Worm (Caenorhabditis elegans) whole organism, young adult: ENCODE measurements around the gene Y47D3A.1.
A peak's percentile ranks its signal among the peaks of the same experiment; 100 is the strongest.

Experiments
- B0019.2 ChIP-seq: fragments of 200-800 bp; sonication (Bioruptor generic); conservative IDR thresholded peaks from 2 replicates; pipeline ENCODE4 v1.3.6; 2022; ENCODE audit warnings: missing genetic modification reagents, missing genetic modification characterization, missing compliant biosample characterization
- B0261.1 ChIP-seq: sonication (generic microtip); optimal IDR thresholded peaks from 2 replicates; lab custom pipeline; 2016; ENCODE audit warnings: mild to moderate bottlenecking, missing genetic modification characterization, moderate library complexity, missing compliant biosample characterization
- B0336.3 ChIP-seq: fragments of 200-800 bp; sonication (Bioruptor generic); IDR thresholded peaks from 2 replicates; pipeline ENCODE4 v1.3.6; 2022; ENCODE audit warnings: missing genetic modification characterization, missing compliant biosample characterization
- D2030.7 ChIP-seq: fragments of 200-800 bp; sonication (Bioruptor generic); IDR thresholded peaks from 2 replicates; pipeline ENCODE4 v1.3.6; 2022; ENCODE audit warnings: missing genetic modification reagents, missing genetic modification characterization, missing compliant biosample characterization
- F39B2.1 ChIP-seq: fragments of 200-800 bp; sonication (Bioruptor generic); IDR thresholded peaks from 2 replicates; pipeline ENCODE4 v1.3.6; 2022; ENCODE audit warnings: missing genetic modification reagents, missing genetic modification characterization, missing compliant biosample characterization
- F55B11.4 ChIP-seq: sonication (generic microtip); optimal IDR thresholded peaks from 2 replicates; lab custom pipeline; 2016; ENCODE audit warnings: missing compliant biosample characterization, missing genetic modification characterization, borderline replicate concordance; ENCODE audit not compliant: insufficient read depth
- K11D2.4 ChIP-seq: fragments of 200-800 bp; sonication (Bioruptor generic); IDR thresholded peaks from 2 replicates; pipeline ENCODE4 v1.3.6; 2022; ENCODE audit warnings: missing genetic modification reagents, missing genetic modification characterization, missing compliant biosample characterization
- K12H6.12 ChIP-seq: fragments of 200-800 bp; sonication (Bioruptor generic); optimal IDR thresholded peaks from 2 replicates; lab custom pipeline; 2018; ENCODE audit warnings: mild to moderate bottlenecking, missing genetic modification characterization, missing compliant biosample characterization
- Y53G8AR.9 ChIP-seq: fragments of 200-800 bp; sonication (Bioruptor generic); conservative IDR thresholded peaks from 2 replicates; pipeline ENCODE4 v1.3.6; 2022; ENCODE audit warnings: missing genetic modification reagents, missing genetic modification characterization, missing compliant biosample characterization
- Y56A3A.18 ChIP-seq: fragments of 200-800 bp; sonication (Bioruptor generic); IDR thresholded peaks from 2 replicates; pipeline ENCODE4 v1.3.6; 2022; ENCODE audit warnings: missing genetic modification reagents, missing genetic modification characterization, missing compliant biosample characterization
- akir-1 ChIP-seq: fragments of 200-800 bp; sonication (Bioruptor generic); optimal IDR thresholded peaks from 2 replicates; lab custom pipeline; 2018; ENCODE audit warnings: mild to moderate bottlenecking, missing genetic modification characterization, moderate library complexity, missing compliant biosample characterization
- ama-1 ChIP-seq, 3 experiments: fragments of 150-350 bp in 1 of 3; sonication (generic microtip) in 2 of 3; optimal IDR thresholded peaks; 2 replicates each; lab custom pipeline; 2014 to 2018; ENCODE audit warnings: missing biosample characterization in 2 of 3, missing genetic modification characterization in 2 of 3, missing genetic modification reagents in 2 of 3
- aptf-3 ChIP-seq: fragments of 200-800 bp; sonication (Bioruptor generic); IDR thresholded peaks from 2 replicates; pipeline ENCODE4 v1.3.6; 2022; ENCODE audit warnings: missing genetic modification characterization, missing compliant biosample characterization
- attf-6 ChIP-seq: fragments of 200-800 bp; sonication (Bioruptor generic); IDR thresholded peaks from 2 replicates; pipeline ENCODE4 v1.3.6; 2022; ENCODE audit warnings: missing genetic modification reagents, missing genetic modification characterization, missing compliant biosample characterization
- ceh-79 ChIP-seq: sonication (generic microtip); optimal IDR thresholded peaks from 2 replicates; lab custom pipeline; 2017; ENCODE audit warnings: mild to moderate bottlenecking, missing genetic modification characterization, missing compliant biosample characterization
- ceh-91 ChIP-seq: fragments of 200-800 bp; sonication (Bioruptor generic); IDR thresholded peaks from 2 replicates; pipeline ENCODE4 v1.3.6; 2022; ENCODE audit warnings: missing genetic modification reagents, missing genetic modification characterization, missing compliant biosample characterization
- dox-1 ChIP-seq: fragments of 200-800 bp; sonication (Bioruptor generic); IDR thresholded peaks from 2 replicates; pipeline ENCODE4 v1.3.6; 2022; ENCODE audit warnings: missing genetic modification reagents, missing genetic modification characterization, missing compliant biosample characterization
- dpff-1 ChIP-seq: sonication (generic microtip); optimal IDR thresholded peaks from 2 replicates; lab custom pipeline; 2017; ENCODE audit warnings: mild to moderate bottlenecking, missing genetic modification characterization, missing compliant biosample characterization
- dpl-1 ChIP-seq: fragments of 150-350 bp; optimal IDR thresholded peaks from 2 replicates; lab custom pipeline; 2014; ENCODE audit warnings: missing biosample characterization, missing genetic modification reagents, missing genetic modification characterization
- egl-18 ChIP-seq: fragments of 200-800 bp; sonication (Bioruptor generic); IDR thresholded peaks from 2 replicates; pipeline ENCODE4 v1.3.6; 2022; ENCODE audit warnings: missing genetic modification reagents, missing genetic modification characterization, missing compliant biosample characterization
- ekl-4 ChIP-seq: fragments of 200-800 bp; sonication (Bioruptor generic); IDR thresholded peaks from 2 replicates; pipeline ENCODE4 v1.3.6; 2022; ENCODE audit warnings: missing genetic modification reagents, missing genetic modification characterization, missing compliant biosample characterization
- gei-17 ChIP-seq: fragments of 200-800 bp; sonication (Bioruptor generic); optimal IDR thresholded peaks from 2 replicates; lab custom pipeline; 2018; ENCODE audit warnings: mild to moderate bottlenecking, missing genetic modification characterization, missing compliant biosample characterization
- him-1 ChIP-seq: sonication (generic microtip); optimal IDR thresholded peaks from 2 replicates; lab custom pipeline; 2016; ENCODE audit warnings: missing genotype, missing genetic modification reagents, missing genetic modification characterization, missing compliant biosample characterization
- hlh-12 ChIP-seq: sonication (generic microtip); optimal IDR thresholded peaks from 2 replicates; lab custom pipeline; 2016; ENCODE audit warnings: missing genetic modification characterization, missing compliant biosample characterization
- hlh-26 ChIP-seq: fragments of 200-800 bp; sonication (Bioruptor generic); conservative IDR thresholded peaks from 2 replicates; pipeline ENCODE4 v1.3.6; 2022; ENCODE audit warnings: missing genetic modification reagents, missing genetic modification characterization, missing compliant biosample characterization
- hmg-1.2 ChIP-seq: fragments of 200-800 bp; sonication (Bioruptor generic); IDR thresholded peaks from 2 replicates; pipeline ENCODE4 v1.3.6; 2022; ENCODE audit warnings: missing genetic modification reagents, missing genetic modification characterization, missing compliant biosample characterization
- hsf-1 ChIP-seq: fragments of 200-800 bp; sonication (Bioruptor generic); IDR thresholded peaks from 2 replicates; pipeline ENCODE4 v1.3.6; 2022; ENCODE audit warnings: missing genetic modification reagents, missing genetic modification characterization, missing compliant biosample characterization
- lag-1 ChIP-seq: fragments of 200-800 bp; sonication (Bioruptor generic); IDR thresholded peaks from 2 replicates; pipeline ENCODE4 v1.3.6; 2022; ENCODE audit warnings: missing genetic modification reagents, missing genetic modification characterization, missing compliant biosample characterization
- let-607 ChIP-seq, 2 experiments: fragments of 200-800 bp in 1 of 2; sonication (Bioruptor generic) in 1 of 2; sonication (generic microtip) in 1 of 2; optimal IDR thresholded peaks; 2 replicates each; lab custom pipeline; 2016 to 2018; ENCODE audit warnings: mild to moderate bottlenecking in 2 of 2, missing compliant biosample characterization in 2 of 2, missing genetic modification characterization in 2 of 2, moderate library complexity in 2 of 2, missing genotype in 1 of 2
- lsl-1 ChIP-seq: fragments of 200-800 bp; sonication (Bioruptor generic); optimal IDR thresholded peaks from 2 replicates; lab custom pipeline; 2018; ENCODE audit warnings: mild to moderate bottlenecking, missing genetic modification characterization, moderate library complexity, missing compliant biosample characterization
- lsy-27 ChIP-seq: sonication (generic microtip); optimal IDR thresholded peaks from 2 replicates; lab custom pipeline; 2017; ENCODE audit warnings: missing genetic modification characterization, mild to moderate bottlenecking, missing compliant biosample characterization, antibody characterized with exemption, missing genotype, borderline replicate concordance; ENCODE audit not compliant: insufficient read depth
- madf-6 ChIP-seq: fragments of 200-800 bp; sonication (Bioruptor generic); IDR thresholded peaks from 2 replicates; pipeline ENCODE4 v1.3.6; 2022; ENCODE audit warnings: missing genetic modification reagents, missing genetic modification characterization, missing compliant biosample characterization
- madf-8 ChIP-seq: fragments of 200-800 bp; sonication (Bioruptor generic); conservative IDR thresholded peaks from 2 replicates; pipeline ENCODE4 v1.3.6; 2022; ENCODE audit warnings: missing genetic modification reagents, missing genetic modification characterization, missing compliant biosample characterization
- mcd-1 ChIP-seq: fragments of 200-800 bp; sonication (Bioruptor generic); IDR thresholded peaks from 2 replicates; pipeline ENCODE4 v1.3.6; 2022; ENCODE audit warnings: missing genetic modification reagents, missing genetic modification characterization, missing compliant biosample characterization
- mel-28 ChIP-seq: sonication (generic microtip); optimal IDR thresholded peaks from 2 replicates; lab custom pipeline; 2016; ENCODE audit warnings: borderline replicate concordance, mild to moderate bottlenecking, missing genetic modification characterization, missing compliant biosample characterization
- mxl-1 ChIP-seq: sonication (generic microtip); optimal IDR thresholded peaks from 2 replicates; lab custom pipeline; 2016; ENCODE audit warnings: missing genetic modification characterization, missing compliant biosample characterization
- nfyb-1 ChIP-seq: fragments of 200-800 bp; sonication (Bioruptor generic); IDR thresholded peaks from 2 replicates; pipeline ENCODE4 v1.3.6; 2022; ENCODE audit warnings: missing genetic modification reagents, missing genetic modification characterization, missing compliant biosample characterization
- nhr-27 ChIP-seq: fragments of 200-800 bp; sonication (Bioruptor generic); optimal IDR thresholded peaks from 2 replicates; lab custom pipeline; 2018; ENCODE audit warnings: mild to moderate bottlenecking, missing genetic modification characterization, moderate library complexity, missing compliant biosample characterization
- pha-4 ChIP-seq: fragments of 150-350 bp; sonication (generic microtip); optimal IDR thresholded peaks from 2 replicates; lab custom pipeline; 2014; ENCODE audit warnings: missing biosample characterization, missing genetic modification reagents, missing genetic modification characterization
- rec-8 ChIP-seq, 2 experiments: sonication (generic microtip); optimal IDR thresholded peaks; 2 replicates each; lab custom pipeline; 2016; ENCODE audit warnings: mild to moderate bottlenecking in 2 of 2, missing genetic modification characterization in 2 of 2, missing genetic modification reagents in 2 of 2, missing genotype in 2 of 2, missing biosample characterization in 1 of 2, missing compliant biosample characterization in 1 of 2, moderate library complexity in 1 of 2
- snpc-1.1 ChIP-seq: sonication (generic microtip); optimal IDR thresholded peaks from 2 replicates; lab custom pipeline; 2017; ENCODE audit warnings: missing genetic modification characterization, mild to moderate bottlenecking, missing compliant biosample characterization, antibody characterized with exemption, moderate library complexity, missing genotype, missing genetic modification reagents; ENCODE audit not compliant: insufficient read depth
- snpc-1.3 ChIP-seq: sonication (generic microtip); optimal IDR thresholded peaks from 2 replicates; lab custom pipeline; 2017; ENCODE audit warnings: missing genetic modification characterization, mild to moderate bottlenecking, missing compliant biosample characterization, antibody characterized with exemption, moderate library complexity, missing genotype, missing genetic modification reagents; ENCODE audit not compliant: insufficient read depth
- snpc-3.4 ChIP-seq: sonication (generic microtip); optimal IDR thresholded peaks from 2 replicates; lab custom pipeline; 2017; ENCODE audit warnings: missing genetic modification characterization, mild to moderate bottlenecking, missing compliant biosample characterization, antibody characterized with exemption, moderate library complexity, missing genotype, missing genetic modification reagents
- unc-130 ChIP-seq: sonication (generic microtip); optimal IDR thresholded peaks from 2 replicates; lab custom pipeline; 2016; ENCODE audit warnings: missing genetic modification reagents, missing genetic modification characterization, missing compliant biosample characterization
- zfh-2 ChIP-seq: fragments of 200-800 bp; sonication (Bioruptor generic); conservative IDR thresholded peaks from 2 replicates; pipeline ENCODE4 v1.3.6; 2022; ENCODE audit warnings: missing genetic modification reagents, missing genetic modification characterization, missing compliant biosample characterization
- zim-3 ChIP-seq: sonication (generic microtip); optimal IDR thresholded peaks from 2 replicates; lab custom pipeline; 2017; ENCODE audit warnings: mild to moderate bottlenecking, missing genetic modification characterization, moderate library complexity, missing compliant biosample characterization

The Y47D3A.1 gene

ce11 chrIII:11090112-11090648, 51.5 kb downstream of the Y47D3A.1 start:
- TF ChIP-seq egl-18 (GFP tag; lab: Robert Waterston, UW) (no peak), hmg-1.2 (GFP tag; lab: Robert Waterston, UW) (peak; percentile 93), ceh-79 (tag; lab: Kevin White, UChicago) (no peak), B0336.3 (peak; percentile 64; the same call in 1 of the 2 replicates), pha-4 (no peak), zim-3 (peak; percentile 27), dox-1 (GFP tag; lab: Robert Waterston, UW) (peak; percentile 61), snpc-1.1 (tag; lab: Kevin White, UChicago) (peak; percentile 98), him-1 (tag; lab: Kevin White, UChicago) (peak; percentile 59), D2030.7 (GFP tag; lab: Robert Waterston, UW) (peak; percentile 89), B0261.1 (tag; lab: Kevin White, UChicago) (no peak), hsf-1 (GFP tag; lab: Robert Waterston, UW) (peak; percentile 52), hlh-26 (GFP tag; lab: Robert Waterston, UW) (no peak), unc-130 (GFP tag; lab: Kevin White, UChicago) (peak; percentile 52), F39B2.1 (no peak), aptf-3 (GFP tag; lab: Robert Waterston, UW) (0 out of 2 replicates have a peak, but pooled peaks have one; percentile 41), dpff-1 (peak; percentile 31), madf-6 (peak; percentile 71), Y56A3A.18 (GFP tag; lab: Robert Waterston, UW) (peak; percentile 57; the same call in 1 of the 2 replicates), nhr-27 (tag; lab: Kevin White, UChicago) (no peak), ekl-4 (GFP tag; lab: Robert Waterston, UW) (peak; percentile 71), madf-8 (GFP tag; lab: Robert Waterston, UW) (peak; percentile 56), akir-1 (GFP tag; lab: Kevin White, UChicago) (no peak), lsl-1 (GFP tag; lab: Kevin White, UChicago) (peak; percentile 56), dpl-1 (GFP tag; lab: Kevin White, UChicago) (no peak), let-607 (tag; optimal IDR thresholded peaks at IDR 0.05; lab: Kevin White, UChicago) (no peak), gei-17 (GFP tag; lab: Kevin White, UChicago) (peak; percentile 51), mxl-1 (tag; lab: Kevin White, UChicago) (no peak), nfyb-1 (peak; percentile 68), rec-8 (tag; optimal IDR thresholded peaks at IDR 0.05; lab: Kevin White, UChicago) (peak in 1 of 2 experiments; percentile 4), snpc-3.4 (tag; lab: Kevin White, UChicago) (peak; percentile 97), F55B11.4 (tag; lab: Kevin White, UChicago) (no peak), ama-1 (optimal IDR thresholded peaks at IDR 0.05; lab: Kevin White, UChicago) (peak; percentile 97), ama-1 (GFP tag; optimal IDR thresholded peaks at IDR 0.05; lab: Kevin White, UChicago) (no peak), K11D2.4 (GFP tag; lab: Robert Waterston, UW) (no peak), Y53G8AR.9 (peak; percentile 54; the same call in 1 of the 2 replicates), B0019.2 (GFP tag; lab: Robert Waterston, UW) (no peak), mcd-1 (GFP tag; lab: Robert Waterston, UW) (peak; percentile 62), K12H6.12 (tag; lab: Kevin White, UChicago) (no peak), mel-28 (tag; lab: Kevin White, UChicago) (peak; percentile 3), ceh-91 (GFP tag; lab: Robert Waterston, UW) (no peak), attf-6 (GFP tag; lab: Robert Waterston, UW) (peak; percentile 96), snpc-1.3 (peak; percentile 92), hlh-12 (tag; lab: Kevin White, UChicago) (no peak), zfh-2 (GFP tag; lab: Robert Waterston, UW) (no peak; the same call in 1 of the 2 replicates), lag-1 (GFP tag; lab: Robert Waterston, UW) (no peak), lsy-27 (tag; lab: Kevin White, UChicago) (no peak)
